Worm (Caenorhabditis elegans) whole organism, late embryonic: ENCODE data around the gene F59E12.6.

Source experiments
- C38D4.7 ChIP-seq: fragments of 200-800 bp; sonication (Bioruptor generic); optimal IDR thresholded peaks from 2 replicates; lab custom pipeline; 2018; ENCODE audit warnings: mild to moderate bottlenecking, missing genetic modification characterization, moderate library complexity, missing compliant biosample characterization
- K02D7.2 ChIP-seq: sonication (generic microtip); optimal IDR thresholded peaks from 2 replicates; lab custom pipeline; 2017; ENCODE audit warnings: mild to moderate bottlenecking, missing genetic modification characterization, missing compliant biosample characterization
- K09A11.1 ChIP-seq: sonication (generic microtip); optimal IDR thresholded peaks from 2 replicates; lab custom pipeline; 2017; ENCODE audit warnings: antibody characterized with exemption, mild to moderate bottlenecking, missing genetic modification characterization, missing compliant biosample characterization; ENCODE audit not compliant: insufficient read depth
- T23F11.4 ChIP-seq: fragments of 200-800 bp; sonication (Bioruptor generic); optimal IDR thresholded peaks from 2 replicates; lab custom pipeline; 2018; ENCODE audit warnings: mild to moderate bottlenecking, missing genetic modification characterization, missing compliant biosample characterization
- ahr-1 ChIP-seq: sonication (generic microtip); optimal IDR thresholded peaks from 2 replicates; lab custom pipeline; 2016; ENCODE audit warnings: missing genetic modification characterization, missing compliant biosample characterization
- ama-1 ChIP-seq: fragments of 150-350 bp; optimal IDR thresholded peaks from 2 replicates; lab custom pipeline; 2014
- ceh-14 ChIP-seq: sonication (generic microtip); optimal IDR thresholded peaks from 2 replicates; lab custom pipeline; 2016; ENCODE audit warnings: missing genotype, missing genetic modification characterization, missing compliant biosample characterization
- ceh-2 ChIP-seq: sonication (generic microtip); optimal IDR thresholded peaks from 2 replicates; lab custom pipeline; 2016; ENCODE audit warnings: missing genotype, missing genetic modification characterization, missing compliant biosample characterization
- ceh-22 ChIP-seq: sonication (generic microtip); optimal IDR thresholded peaks from 2 replicates; lab custom pipeline; 2017; ENCODE audit warnings: missing biosample characterization, missing genetic modification characterization
- ceh-24 ChIP-seq: sonication (generic microtip); optimal IDR thresholded peaks from 2 replicates; lab custom pipeline; 2016; ENCODE audit warnings: mild to moderate bottlenecking, missing genetic modification characterization, missing compliant biosample characterization
- ceh-30 ChIP-seq: fragments of 150-350 bp; optimal IDR thresholded peaks from 2 replicates; lab custom pipeline; 2014; ENCODE audit warnings: missing biosample characterization, missing genetic modification characterization
- ceh-45 ChIP-seq: fragments of 200-800 bp; sonication (Bioruptor generic); IDR thresholded peaks from 2 replicates; pipeline ENCODE4 v1.3.6; 2022; ENCODE audit warnings: missing genetic modification reagents, missing genetic modification characterization, missing compliant biosample characterization
- ceh-48 ChIP-seq: sonication (generic microtip); optimal IDR thresholded peaks from 2 replicates; lab custom pipeline; 2016; ENCODE audit warnings: missing genetic modification characterization, inconsistent platforms, missing compliant biosample characterization
- ceh-9 ChIP-seq: sonication (generic microtip); optimal IDR thresholded peaks from 2 replicates; lab custom pipeline; 2016; ENCODE audit warnings: mild to moderate bottlenecking, missing genetic modification characterization, inconsistent platforms, missing compliant biosample characterization
- che-1 ChIP-seq: sonication (generic microtip); optimal IDR thresholded peaks from 2 replicates; lab custom pipeline; 2016; ENCODE audit warnings: mild to moderate bottlenecking, missing genetic modification characterization, missing compliant biosample characterization
- elt-2 ChIP-seq: sonication (generic microtip); optimal IDR thresholded peaks from 2 replicates; lab custom pipeline; 2016; ENCODE audit warnings: missing genetic modification reagents, missing genetic modification characterization, missing compliant biosample characterization
- elt-4 ChIP-seq: sonication (generic microtip); optimal IDR thresholded peaks from 2 replicates; lab custom pipeline; 2016; ENCODE audit warnings: missing genetic modification characterization, missing compliant biosample characterization
- fax-1 ChIP-seq: sonication (generic microtip); optimal IDR thresholded peaks from 2 replicates; lab custom pipeline; 2016; ENCODE audit warnings: missing genotype, missing genetic modification characterization, missing compliant biosample characterization
- fkh-10 ChIP-seq: fragments of 150-350 bp; optimal IDR thresholded peaks from 2 replicates; lab custom pipeline; 2014; ENCODE audit warnings: missing biosample characterization, missing genetic modification reagents, missing genetic modification characterization
- hlh-13 ChIP-seq: fragments of 200-800 bp; sonication (Bioruptor generic); optimal IDR thresholded peaks from 2 replicates; lab custom pipeline; 2018; ENCODE audit warnings: mild to moderate bottlenecking, missing genetic modification characterization, missing compliant biosample characterization
- hlh-15 ChIP-seq: sonication (generic microtip); optimal IDR thresholded peaks from 2 replicates; lab custom pipeline; 2016; ENCODE audit warnings: missing genetic modification characterization, missing compliant biosample characterization
- hlh-30 ChIP-seq: sonication (generic microtip); optimal IDR thresholded peaks from 2 replicates; lab custom pipeline; 2017; ENCODE audit warnings: antibody characterized with exemption, missing genetic modification characterization, missing compliant biosample characterization; ENCODE audit not compliant: insufficient read depth
- hlh-6 ChIP-seq: sonication (generic microtip); optimal IDR thresholded peaks from 2 replicates; lab custom pipeline; 2016; ENCODE audit warnings: missing genotype, missing genetic modification characterization, missing compliant biosample characterization
- hlh-8 ChIP-seq: sonication (generic microtip); optimal IDR thresholded peaks from 2 replicates; lab custom pipeline; 2016; ENCODE audit warnings: missing genotype, missing genetic modification characterization, missing compliant biosample characterization
- lin-11 ChIP-seq: fragments of 200-800 bp; sonication (Bioruptor generic); optimal IDR thresholded peaks from 2 replicates; lab custom pipeline; 2018; ENCODE audit warnings: mild to moderate bottlenecking, missing genetic modification characterization, missing compliant biosample characterization
- madf-2 ChIP-seq: sonication (generic microtip); optimal IDR thresholded peaks from 2 replicates; lab custom pipeline; 2017; ENCODE audit warnings: missing genetic modification characterization, missing compliant biosample characterization
- mec-3 ChIP-seq: sonication (generic microtip); optimal IDR thresholded peaks from 2 replicates; lab custom pipeline; 2016; ENCODE audit warnings: borderline replicate concordance, missing genetic modification characterization, missing compliant biosample characterization
- npax-4 ChIP-seq: sonication (generic microtip); optimal IDR thresholded peaks from 2 replicates; lab custom pipeline; 2016; ENCODE audit warnings: missing genetic modification characterization, missing compliant biosample characterization
- pag-3 ChIP-seq: sonication (generic microtip); optimal IDR thresholded peaks from 2 replicates; lab custom pipeline; 2016; ENCODE audit warnings: missing compliant biosample characterization, missing genetic modification characterization, borderline replicate concordance
- pat-9 ChIP-seq: fragments of 200-800 bp; sonication (Bioruptor generic); optimal IDR thresholded peaks from 2 replicates; lab custom pipeline; 2018; ENCODE audit warnings: mild to moderate bottlenecking, missing genetic modification characterization, moderate library complexity, missing compliant biosample characterization
- pax-1 ChIP-seq: fragments of 150-350 bp; optimal IDR thresholded peaks from 2 replicates; lab custom pipeline; 2014; ENCODE audit warnings: missing biosample characterization, missing genetic modification characterization
- pha-2 ChIP-seq: sonication (generic microtip); optimal IDR thresholded peaks from 2 replicates; lab custom pipeline; 2017; ENCODE audit warnings: mild to moderate bottlenecking, missing genetic modification characterization, missing compliant biosample characterization
- pqm-1 ChIP-seq: sonication (generic microtip); optimal IDR thresholded peaks from 2 replicates; lab custom pipeline; 2016; ENCODE audit warnings: missing genetic modification characterization, missing compliant biosample characterization
- ref-2 ChIP-seq: sonication (generic microtip); optimal IDR thresholded peaks from 2 replicates; lab custom pipeline; 2016; ENCODE audit warnings: missing genetic modification characterization, missing compliant biosample characterization
- sox-2 ChIP-seq: fragments of 200-800 bp; sonication (Bioruptor generic); IDR thresholded peaks from 2 replicates; pipeline ENCODE4 v1.3.6; 2022; ENCODE audit warnings: missing genetic modification reagents, missing genetic modification characterization, missing compliant biosample characterization
- syd-9 ChIP-seq: sonication (generic microtip); optimal IDR thresholded peaks from 2 replicates; lab custom pipeline; 2016; ENCODE audit warnings: mild to moderate bottlenecking, missing genetic modification characterization, moderate library complexity, missing compliant biosample characterization
- tbx-2 ChIP-seq: sonication (generic microtip); optimal IDR thresholded peaks from 2 replicates; lab custom pipeline; 2016; ENCODE audit warnings: missing genetic modification characterization, missing compliant biosample characterization
- ztf-16 ChIP-seq: sonication (generic microtip); optimal IDR thresholded peaks from 2 replicates; lab custom pipeline; 2017; ENCODE audit warnings: missing genetic modification characterization, missing compliant biosample characterization

F59E12.6 gene

ce11 chrII:5591558-5591957, 39.2 kb downstream of the F59E12.6 start:
- no peak for TF ChIP-seq sox-2 (GFP tag; lab: Robert Waterston, UW)
- TF ChIP-seq ceh-22 (tag; lab: Kevin White, UChicago): no peak
- TF ChIP-seq ceh-45 (GFP tag; lab: Robert Waterston, UW): no peak
- TF ChIP-seq pax-1: no peak
- TF ChIP-seq fkh-10 (GFP tag; lab: Kevin White, UChicago): no peak
- no peak for TF ChIP-seq ref-2 (tag; lab: Kevin White, UChicago)
- TF ChIP-seq K09A11.1 (tag; lab: Kevin White, UChicago): no peak
- no peak for TF ChIP-seq pag-3 (tag; lab: Kevin White, UChicago)
- TF ChIP-seq ztf-16 (tag; lab: Kevin White, UChicago): no peak
- no peak for TF ChIP-seq lin-11 (tag; lab: Kevin White, UChicago)
- TF ChIP-seq ceh-2: no peak
- TF ChIP-seq hlh-13 (GFP tag; lab: Kevin White, UChicago): no peak
- no peak for TF ChIP-seq ceh-9 (tag; lab: Kevin White, UChicago)
- no peak for TF ChIP-seq hlh-6 (tag; lab: Kevin White, UChicago)
- TF ChIP-seq npax-4 (tag; lab: Kevin White, UChicago): no peak
- no peak for TF ChIP-seq hlh-30 (tag; lab: Kevin White, UChicago)
- no peak for TF ChIP-seq madf-2 (tag; lab: Kevin White, UChicago)
- no peak for TF ChIP-seq tbx-2 (tag; lab: Kevin White, UChicago)
- no peak for TF ChIP-seq ceh-24 (tag; lab: Kevin White, UChicago)

- TF ChIP-seq pqm-1 (tag; lab: Kevin White, UChicago) (no peak), pha-2 (tag; lab: Kevin White, UChicago) (no peak), elt-4 (tag; lab: Kevin White, UChicago) (no peak), ceh-24 (tag; lab: Kevin White, UChicago) (no peak), ceh-45 (GFP tag; lab: Robert Waterston, UW) (no peak), ceh-14 (no peak), pag-3 (tag; lab: Kevin White, UChicago) (no peak), C38D4.7 (no peak), che-1 (tag; lab: Kevin White, UChicago) (no peak)
Measured at ce11 chrII:5589690-5590089, 41.1 kb downstream of the F59E12.6 start, which contains the start of gene C17G10.13. TSS of gene C17G10.13 (minus strand) at chrII:5589790.

ce11 chrII:5587794-5588193, 43.0 kb downstream of the F59E12.6 start:
- TF ChIP-seq hlh-15 (tag; lab: Kevin White, UChicago): no peak
- no peak for TF ChIP-seq hlh-8
- no peak for TF ChIP-seq syd-9 (tag; lab: Kevin White, UChicago)
- TF ChIP-seq, all 69 proteins: peak for 0

DNA sequence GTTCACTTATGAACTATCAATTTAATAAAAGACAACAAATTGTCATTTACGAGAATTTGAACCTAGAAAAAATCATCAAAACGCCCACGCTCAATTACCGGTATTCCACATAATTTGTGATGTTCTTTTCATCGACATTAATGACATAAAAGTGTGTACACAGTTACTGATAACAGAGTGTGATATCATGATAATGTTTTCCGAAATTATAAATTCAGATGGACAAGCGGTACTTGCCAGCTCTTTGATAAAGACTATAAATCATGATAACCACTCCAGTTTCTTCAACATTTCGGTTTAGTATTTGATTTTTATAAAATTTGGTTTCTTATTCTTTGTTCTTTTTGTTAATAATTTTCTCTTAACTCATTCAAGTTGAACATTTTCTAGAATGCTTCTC, 45.0 kb downstream of the F59E12.6 start, which contains the start of gene lys-8:
TSS of gene lys-8 (plus strand) at position 391 of the 400 bp plus-strand sequence.
- TF ChIP-seq elt-2 (tag; lab: Kevin White, UChicago): peak; percentile 98
- TF ChIP-seq ama-1 (lab: Kevin White, UChicago): no peak
- TF ChIP-seq, all 69 proteins: peak for 1

ce11 chrII:5582309-5582708, 48.4 kb downstream of the F59E12.6 start, which contains the start of gene T25E4.2:
TSS of gene T25E4.2 (minus strand) at chrII:5582409.
- TF ChIP-seq npax-4 (tag; lab: Kevin White, UChicago) (no peak), T23F11.4 (GFP tag; lab: Kevin White, UChicago) (no peak), hlh-6 (tag; lab: Kevin White, UChicago) (no peak), ceh-30 (tag; lab: Kevin White, UChicago) (no peak), pat-9 (tag; lab: Kevin White, UChicago) (no peak), pax-1 (no peak), ahr-1 (no peak), ceh-48 (tag; lab: Kevin White, UChicago) (no peak), pqm-1 (tag; lab: Kevin White, UChicago) (no peak), fax-1 (tag; lab: Kevin White, UChicago) (no peak), K02D7.2 (tag; lab: Kevin White, UChicago) (no peak), mec-3 (tag; lab: Kevin White, UChicago) (no peak), ceh-24 (tag; lab: Kevin White, UChicago) (no peak), sox-2 (GFP tag; lab: Robert Waterston, UW) (no peak)
